Worm (Caenorhabditis elegans): ENCODE measurements around the gene rrf-3.
A peak's percentile ranks its signal among the peaks of the same experiment; 100 is the strongest.

The rrf-3 gene

DNA sequence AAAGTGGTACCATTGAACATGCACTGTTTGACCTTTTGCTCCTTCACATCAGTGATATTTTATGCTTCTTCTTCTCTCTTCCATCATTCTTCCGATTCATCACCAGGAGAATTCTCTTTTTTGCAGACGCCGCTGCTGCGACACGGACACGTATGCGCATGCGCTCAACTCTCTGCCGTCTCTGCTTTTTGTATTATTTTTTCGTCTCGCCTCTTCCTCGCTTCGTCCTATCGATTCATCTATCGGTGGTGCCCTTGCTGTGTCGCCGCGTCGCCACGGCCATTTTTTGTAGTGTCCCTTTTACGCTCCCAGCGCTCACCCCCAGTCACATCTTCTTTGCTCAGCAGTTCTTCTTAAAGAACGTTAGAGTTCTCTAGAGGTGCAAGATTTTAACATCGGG lies 36.1 kb upstream of the rrf-3 start (continued):
- peak; percentile 34 for TF ChIP-seq skn-1 (tag; optimal IDR thresholded peaks at IDR 0.05)
- peak in 1 of 2 experiments; percentile 14 for TF ChIP-seq egl-27 (tag; optimal IDR thresholded peaks at IDR 0.05)
- no peak for TF ChIP-seq sox-4 (tag; optimal IDR thresholded peaks at IDR 0.05)
- TF ChIP-seq xbp-1 (tag; optimal IDR thresholded peaks at IDR 0.05), result peak; percentile 42
- TF ChIP-seq fkh-10 (GFP tag; optimal IDR thresholded peaks at IDR 0.05), result peak; percentile 7
- peak; percentile 57 for TF ChIP-seq mep-1 (tag; optimal IDR thresholded peaks at IDR 0.05)
- TF ChIP-seq dsc-1 (tag; optimal IDR thresholded peaks at IDR 0.05), result peak; percentile 38
- TF ChIP-seq C04F5.9 (tag; optimal IDR thresholded peaks at IDR 0.05), result no peak
- peak; percentile 37 for TF ChIP-seq F16B12.6 (tag; optimal IDR thresholded peaks at IDR 0.05)
- TF ChIP-seq egl-13 (tag; optimal IDR thresholded peaks at IDR 0.05), result peak; percentile 39
- no peak for TF ChIP-seq nhr-237 (tag; optimal IDR thresholded peaks at IDR 0.05)
- TF ChIP-seq hpl-2 (GFP tag; optimal IDR thresholded peaks at IDR 0.05), result no peak
- TF ChIP-seq tbx-2 (tag; optimal IDR thresholded peaks at IDR 0.05), result no peak
- peak; percentile 57 for TF ChIP-seq swsn-7 (tag; optimal IDR thresholded peaks at IDR 0.05)
- no peak for TF ChIP-seq hlh-17 (GFP tag; optimal IDR thresholded peaks at IDR 0.05; ENCODE audit: borderline replicate concordance)
- no peak for TF ChIP-seq ama-1 (optimal IDR thresholded peaks at IDR 0.05)
- TF ChIP-seq lir-3 (tag; optimal IDR thresholded peaks at IDR 0.05; ENCODE audit: poor library complexity), result no peak
- peak; percentile 64 for TF ChIP-seq nhr-71 (tag; optimal IDR thresholded peaks at IDR 0.05)
- no peak for TF ChIP-seq nhr-85 (tag)
- TF ChIP-seq isw-1 (GFP tag; IDR thresholded peaks at IDR 0.05), result no peak
- TF ChIP-seq mab-9 (GFP tag; IDR thresholded peaks at IDR 0.05), result no peak
- TF ChIP-seq jun-1 (tag; optimal IDR thresholded peaks at IDR 0.05), result peak; percentile 1
- no peak for TF ChIP-seq C16A3.4 (tag; optimal IDR thresholded peaks at IDR 0.05)
- TF ChIP-seq tlp-1 (tag; optimal IDR thresholded peaks at IDR 0.05), result no peak
- no peak for TF ChIP-seq zip-4 (GFP tag; optimal IDR thresholded peaks at IDR 0.05)
- TF ChIP-seq pqm-1 (tag; optimal IDR thresholded peaks at IDR 0.05), result no peak
- TF ChIP-seq aha-1 (tag; optimal IDR thresholded peaks at IDR 0.05), result no peak
- TF ChIP-seq lin-39 (tag; optimal IDR thresholded peaks at IDR 0.05), result no peak
- no peak for TF ChIP-seq elt-3 (tag; optimal IDR thresholded peaks at IDR 0.05)
- no peak for TF ChIP-seq nhr-84 (tag; optimal IDR thresholded peaks at IDR 0.05)
- TF ChIP-seq fkh-8 (tag; optimal IDR thresholded peaks at IDR 0.05), result peak; percentile 61
- peak in 1 of 2 experiments; percentile 27 for TF ChIP-seq mdl-1 (tag; optimal IDR thresholded peaks at IDR 0.05)
- no peak for TF ChIP-seq zag-1 (tag; optimal IDR thresholded peaks at IDR 0.05)
- TF ChIP-seq ces-1 (GFP tag; optimal IDR thresholded peaks at IDR 0.05), result no peak
- no peak for TF ChIP-seq lin-15B (tag; optimal IDR thresholded peaks at IDR 0.05)
- no peak for TF ChIP-seq alr-1 (tag; optimal IDR thresholded peaks at IDR 0.05; ENCODE audit: borderline replicate concordance)
- TF ChIP-seq vab-15 (tag; optimal IDR thresholded peaks at IDR 0.05), result no peak
- TF ChIP-seq ceh-63 (GFP tag; optimal IDR thresholded peaks at IDR 0.05), result no peak
- no peak for TF ChIP-seq snpc-4 (tag; optimal IDR thresholded peaks at IDR 0.05)
- peak; percentile 24 for TF ChIP-seq snu-23 (GFP tag; optimal IDR thresholded peaks at IDR 0.05)
- TF ChIP-seq lin-13 (GFP tag; optimal IDR thresholded peaks at IDR 0.05), result no peak
- TF ChIP-seq pax-3 (tag; optimal IDR thresholded peaks at IDR 0.05), result no peak
- TF ChIP-seq ztf-11 (tag; optimal IDR thresholded peaks at IDR 0.05), result peak in 1 of 2 experiments; percentile 12
- TF ChIP-seq elt-2 (tag; optimal IDR thresholded peaks at IDR 0.05), result no peak
- no peak for TF ChIP-seq aly-2 (tag; optimal IDR thresholded peaks at IDR 0.05)
- no peak for TF ChIP-seq sup-37 (GFP tag; optimal IDR thresholded peaks at IDR 0.05)
- peak; percentile 30 for TF ChIP-seq blmp-1 (tag; optimal IDR thresholded peaks at IDR 0.05)
- peak; percentile 40 to 41 for TF ChIP-seq lin-35 (GFP tag; optimal IDR thresholded peaks at IDR 0.05)
- no peak for TF ChIP-seq ztf-4 (tag; optimal IDR thresholded peaks at IDR 0.05)
- peak; percentile 45 for TF ChIP-seq nhr-47 (tag; optimal IDR thresholded peaks at IDR 0.05)
- no peak for TF ChIP-seq nhr-11 (tag; optimal IDR thresholded peaks at IDR 0.05)
- TF ChIP-seq nhr-90 (tag; optimal IDR thresholded peaks at IDR 0.05; ENCODE audit: poor library complexity), result no peak
